Worm (Caenorhabditis elegans): ENCODE data around the gene C16C10.1.

DNA sequence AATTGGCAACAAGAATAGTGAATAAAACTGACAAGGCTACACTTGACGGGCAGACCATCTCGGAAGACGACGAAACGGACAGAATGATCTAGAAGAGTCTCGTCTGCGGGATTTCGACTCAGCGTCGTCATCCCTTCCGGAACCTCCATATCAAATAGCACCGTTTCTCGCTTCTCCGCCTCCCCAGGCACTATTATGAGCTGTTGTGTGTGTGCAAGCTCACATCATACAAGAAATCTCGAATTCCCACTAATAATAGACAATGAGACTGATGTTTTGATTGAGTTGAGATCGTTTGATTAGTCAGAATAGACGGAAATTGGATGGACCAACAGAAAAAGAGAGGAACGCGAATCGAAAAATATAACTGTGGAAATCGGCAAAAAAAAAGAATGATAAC lies 9.0 kb upstream of the C16C10.1 start, which contains the start of gene spp-28:
- no peak for TF ChIP-seq nhr-12 (tag; optimal IDR thresholded peaks at IDR 0.05)
- TF ChIP-seq nhr-25 (tag; optimal IDR thresholded peaks at IDR 0.05): no peak
- no peak for TF ChIP-seq ztf-11 (tag; optimal IDR thresholded peaks at IDR 0.05)
- no peak for TF ChIP-seq unc-62 (GFP tag; optimal IDR thresholded peaks at IDR 0.05)
